Worm (Caenorhabditis elegans) whole organism, late embryonic: ENCODE data around the gene ddx-15.

Source experiments
- F13H6.1 ChIP-seq: sonication (generic microtip); optimal IDR thresholded peaks from 2 replicates; lab custom pipeline; 2016; ENCODE audit warnings: missing genetic modification characterization, missing compliant biosample characterization
- ama-1 ChIP-seq: fragments of 150-350 bp; optimal IDR thresholded peaks from 2 replicates; lab custom pipeline; 2014
- ceh-14 ChIP-seq: sonication (generic microtip); optimal IDR thresholded peaks from 2 replicates; lab custom pipeline; 2016; ENCODE audit warnings: missing genotype, missing genetic modification characterization, missing compliant biosample characterization
- ceh-18 ChIP-seq: sonication (generic microtip); optimal IDR thresholded peaks from 2 replicates; lab custom pipeline; 2016; ENCODE audit warnings: missing genetic modification characterization, missing compliant biosample characterization
- ceh-2 ChIP-seq: sonication (generic microtip); optimal IDR thresholded peaks from 2 replicates; lab custom pipeline; 2016; ENCODE audit warnings: missing genotype, missing genetic modification characterization, missing compliant biosample characterization
- ceh-22 ChIP-seq: sonication (generic microtip); optimal IDR thresholded peaks from 2 replicates; lab custom pipeline; 2017; ENCODE audit warnings: missing biosample characterization, missing genetic modification characterization
- ceh-24 ChIP-seq: sonication (generic microtip); optimal IDR thresholded peaks from 2 replicates; lab custom pipeline; 2016; ENCODE audit warnings: mild to moderate bottlenecking, missing genetic modification characterization, missing compliant biosample characterization
- ceh-31 ChIP-seq: sonication (generic microtip); optimal IDR thresholded peaks from 2 replicates; lab custom pipeline; 2016; ENCODE audit warnings: missing genetic modification characterization, missing compliant biosample characterization
- ceh-34 ChIP-seq: sonication (generic microtip); optimal IDR thresholded peaks from 2 replicates; lab custom pipeline; 2016; ENCODE audit warnings: mild to moderate bottlenecking, missing genetic modification characterization, missing compliant biosample characterization
- che-1 ChIP-seq: sonication (generic microtip); optimal IDR thresholded peaks from 2 replicates; lab custom pipeline; 2016; ENCODE audit warnings: mild to moderate bottlenecking, missing genetic modification characterization, missing compliant biosample characterization
- dve-1 ChIP-seq: sonication (generic microtip); optimal IDR thresholded peaks from 2 replicates; lab custom pipeline; 2017; ENCODE audit warnings: antibody characterized with exemption, mild to moderate bottlenecking, missing genetic modification characterization, missing compliant biosample characterization
- ets-4 ChIP-seq: sonication (generic microtip); optimal IDR thresholded peaks from 2 replicates; lab custom pipeline; 2016; ENCODE audit warnings: missing genetic modification characterization, missing compliant biosample characterization
- eyg-1 ChIP-seq: sonication (generic microtip); optimal IDR thresholded peaks from 2 replicates; lab custom pipeline; 2016; ENCODE audit warnings: missing genotype, missing genetic modification characterization, missing compliant biosample characterization
- hlh-15 ChIP-seq: sonication (generic microtip); optimal IDR thresholded peaks from 2 replicates; lab custom pipeline; 2016; ENCODE audit warnings: missing genetic modification characterization, missing compliant biosample characterization
- hlh-30 ChIP-seq: sonication (generic microtip); optimal IDR thresholded peaks from 2 replicates; lab custom pipeline; 2017; ENCODE audit warnings: antibody characterized with exemption, missing genetic modification characterization, missing compliant biosample characterization; ENCODE audit not compliant: insufficient read depth
- hlh-8 ChIP-seq: sonication (generic microtip); optimal IDR thresholded peaks from 2 replicates; lab custom pipeline; 2016; ENCODE audit warnings: missing genotype, missing genetic modification characterization, missing compliant biosample characterization
- lin-11 ChIP-seq: fragments of 200-800 bp; sonication (Bioruptor generic); optimal IDR thresholded peaks from 2 replicates; lab custom pipeline; 2018; ENCODE audit warnings: mild to moderate bottlenecking, missing genetic modification characterization, missing compliant biosample characterization
- nfya-1 ChIP-seq: sonication (generic microtip); optimal IDR thresholded peaks from 2 replicates; lab custom pipeline; 2017; ENCODE audit warnings: missing genetic modification characterization, mild to moderate bottlenecking, missing compliant biosample characterization, antibody characterized with exemption, moderate library complexity
- odd-2 ChIP-seq: sonication (generic microtip); optimal IDR thresholded peaks from 2 replicates; lab custom pipeline; 2017; ENCODE audit warnings: antibody characterized with exemption, mild to moderate bottlenecking, missing genetic modification characterization, missing compliant biosample characterization
- pag-3 ChIP-seq: sonication (generic microtip); optimal IDR thresholded peaks from 2 replicates; lab custom pipeline; 2016; ENCODE audit warnings: missing compliant biosample characterization, missing genetic modification characterization, borderline replicate concordance
- pat-9 ChIP-seq: fragments of 200-800 bp; sonication (Bioruptor generic); optimal IDR thresholded peaks from 2 replicates; lab custom pipeline; 2018; ENCODE audit warnings: mild to moderate bottlenecking, missing genetic modification characterization, moderate library complexity, missing compliant biosample characterization
- pax-1 ChIP-seq: fragments of 150-350 bp; optimal IDR thresholded peaks from 2 replicates; lab custom pipeline; 2014; ENCODE audit warnings: missing biosample characterization, missing genetic modification characterization
- pqm-1 ChIP-seq: sonication (generic microtip); optimal IDR thresholded peaks from 2 replicates; lab custom pipeline; 2016; ENCODE audit warnings: missing genetic modification characterization, missing compliant biosample characterization
- ref-2 ChIP-seq: sonication (generic microtip); optimal IDR thresholded peaks from 2 replicates; lab custom pipeline; 2016; ENCODE audit warnings: missing genetic modification characterization, missing compliant biosample characterization
- rnt-1 ChIP-seq: sonication (generic microtip); optimal IDR thresholded peaks from 2 replicates; lab custom pipeline; 2016; ENCODE audit warnings: missing genetic modification characterization, missing compliant biosample characterization
- sox-2 ChIP-seq: fragments of 200-800 bp; sonication (Bioruptor generic); IDR thresholded peaks from 2 replicates; pipeline ENCODE4 v1.3.6; 2022; ENCODE audit warnings: missing genetic modification reagents, missing genetic modification characterization, missing compliant biosample characterization
- tbx-2 ChIP-seq: sonication (generic microtip); optimal IDR thresholded peaks from 2 replicates; lab custom pipeline; 2016; ENCODE audit warnings: missing genetic modification characterization, missing compliant biosample characterization
- unc-55 ChIP-seq: sonication (generic microtip); optimal IDR thresholded peaks from 2 replicates; lab custom pipeline; 2017; ENCODE audit warnings: missing biosample characterization, missing genetic modification reagents, missing genetic modification characterization
- unc-86 ChIP-seq: sonication (generic microtip); optimal IDR thresholded peaks from 2 replicates; lab custom pipeline; 2016; ENCODE audit warnings: missing genetic modification characterization, missing compliant biosample characterization
- zip-5 ChIP-seq: sonication (generic microtip); optimal IDR thresholded peaks from 2 replicates; lab custom pipeline; 2016; ENCODE audit warnings: missing genetic modification characterization, missing compliant biosample characterization

ddx-15 gene

DNA sequence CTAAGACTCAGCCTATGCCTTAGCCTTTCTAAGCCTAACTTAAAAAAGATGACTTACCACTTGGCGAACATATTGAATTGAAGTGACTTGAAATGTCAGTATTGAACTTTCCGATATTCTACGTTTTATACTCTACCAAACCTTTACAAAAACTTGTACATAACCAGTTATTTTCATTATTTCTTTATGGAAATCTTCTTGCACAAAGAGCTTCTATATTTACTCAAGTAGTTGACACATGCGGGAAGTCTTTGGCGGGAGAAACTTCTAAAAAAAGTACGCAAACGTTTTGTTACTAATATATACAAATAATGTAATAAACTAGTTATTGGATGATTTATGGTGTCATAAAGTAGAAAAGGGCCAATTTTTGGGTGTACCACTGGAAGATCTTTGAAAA is 22.8 kb downstream of the ddx-15 start, which contains the start of gene nspb-12:
TSS of gene nspb-12 (minus strand) at position 101 of the 400 bp plus-strand sequence.
- TF ChIP-seq odd-2, result no peak
- no peak for TF ChIP-seq ets-4 (tag; lab: Kevin White, UChicago)
- TF ChIP-seq hlh-8 (tag; lab: Kevin White, UChicago), result no peak
- TF ChIP-seq pqm-1 (tag; lab: Kevin White, UChicago), result no peak
- TF ChIP-seq unc-86 (tag; lab: Kevin White, UChicago), result no peak
- no peak for TF ChIP-seq sox-2
- no peak for TF ChIP-seq ceh-24
- TF ChIP-seq nfya-1 (tag; lab: Kevin White, UChicago), result no peak

ce11 chrIII:5568265-5568664 is 23.3 kb downstream of the ddx-15 start:
- no peak for TF ChIP-seq ceh-31
- TF ChIP-seq ets-4 (tag; lab: Kevin White, UChicago), result no peak
- TF ChIP-seq ama-1, result no peak
- no peak for TF ChIP-seq rnt-1 (tag; lab: Kevin White, UChicago)
- TF ChIP-seq, all 69 proteins: peak for 0

- no peak for TF ChIP-seq hlh-30 (tag; lab: Kevin White, UChicago)
Observed at ce11 chrIII:5566496-5566895, 25.0 kb downstream of the ddx-15 start.

ce11 chrIII:5565699-5566098 is 25.8 kb downstream of the ddx-15 start:
- TF ChIP-seq hlh-15 (tag; lab: Kevin White, UChicago) (no peak), unc-55 (GFP tag; lab: Kevin White, UChicago) (peak; percentile 8), hlh-30 (tag; lab: Kevin White, UChicago) (no peak), che-1 (tag; lab: Kevin White, UChicago) (no peak), ceh-34 (tag; lab: Kevin White, UChicago) (no peak), ceh-31 (no peak)

DNA sequence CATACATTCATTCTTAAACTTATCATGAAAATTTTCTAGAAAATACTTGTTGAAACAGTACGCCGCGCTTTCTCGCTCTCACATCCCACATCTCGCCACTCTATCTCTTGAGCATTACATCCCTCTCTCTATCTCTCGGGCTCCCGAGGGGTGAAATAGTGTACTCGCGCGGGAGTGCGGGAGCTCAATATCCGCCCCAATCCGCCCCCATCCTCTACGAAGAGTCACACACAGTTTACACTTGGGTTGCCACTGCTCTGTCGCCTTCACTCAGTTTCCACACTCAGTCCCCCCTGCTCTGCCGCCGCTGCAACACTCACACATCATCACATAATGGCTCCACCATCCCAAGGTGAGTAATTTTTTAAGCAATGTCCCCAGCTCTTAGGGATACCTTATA is 26.7 kb downstream of the ddx-15 start, which contains the start of gene mlc-3:
TSS of gene mlc-3 (plus strand) at position 227 of the 400 bp plus-strand sequence.
- peak; percentile 34 for TF ChIP-seq ceh-14
- peak; percentile 73 for TF ChIP-seq ceh-18 (tag; lab: Kevin White, UChicago)
- peak; percentile 14 for TF ChIP-seq eyg-1
- peak; percentile 45 for TF ChIP-seq ceh-31
- TF ChIP-seq ceh-24, result no peak
- peak; percentile 58 for TF ChIP-seq ceh-34 (tag; lab: Kevin White, UChicago)
- no peak for TF ChIP-seq pax-1 (tag; lab: Kevin White, UChicago)
- no peak for TF ChIP-seq pag-3
- peak; percentile 47 for TF ChIP-seq pat-9 (tag; lab: Kevin White, UChicago)
- peak; percentile 68 for TF ChIP-seq ets-4 (tag; lab: Kevin White, UChicago)
- peak; percentile 32 for TF ChIP-seq tbx-2 (tag; lab: Kevin White, UChicago)
- peak; percentile 32 for TF ChIP-seq ref-2 (tag; lab: Kevin White, UChicago)
- TF ChIP-seq nfya-1 (tag; lab: Kevin White, UChicago), result peak; percentile 13
- TF ChIP-seq, all 69 proteins: peak for 10

DNA sequence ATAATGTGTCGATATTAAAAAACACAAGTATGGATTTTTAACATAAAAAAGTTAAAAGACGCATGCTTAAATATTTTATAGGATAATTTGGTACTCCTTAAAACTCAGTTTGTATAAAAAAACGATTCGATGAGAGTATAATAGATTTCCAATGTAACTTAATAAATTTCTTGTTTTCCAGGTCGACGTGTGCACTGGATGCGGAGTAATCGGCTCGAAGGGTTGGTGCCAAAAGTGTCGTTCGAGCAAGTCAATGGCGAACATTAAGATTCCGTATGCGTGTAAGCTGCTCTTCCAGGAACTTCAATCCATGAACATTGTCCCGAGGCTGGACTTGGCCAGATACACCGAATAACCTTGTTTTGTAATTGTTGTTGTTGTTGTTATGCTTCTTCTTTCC is 27.2 kb downstream of the ddx-15 start:
- TF ChIP-seq dve-1 (no peak), F13H6.1 (no peak), unc-55 (GFP tag; lab: Kevin White, UChicago) (no peak), lin-11 (no peak), hlh-8 (tag; lab: Kevin White, UChicago) (no peak), ceh-2 (tag; lab: Kevin White, UChicago) (no peak), unc-86 (tag; lab: Kevin White, UChicago) (no peak), ceh-22 (no peak)

DNA sequence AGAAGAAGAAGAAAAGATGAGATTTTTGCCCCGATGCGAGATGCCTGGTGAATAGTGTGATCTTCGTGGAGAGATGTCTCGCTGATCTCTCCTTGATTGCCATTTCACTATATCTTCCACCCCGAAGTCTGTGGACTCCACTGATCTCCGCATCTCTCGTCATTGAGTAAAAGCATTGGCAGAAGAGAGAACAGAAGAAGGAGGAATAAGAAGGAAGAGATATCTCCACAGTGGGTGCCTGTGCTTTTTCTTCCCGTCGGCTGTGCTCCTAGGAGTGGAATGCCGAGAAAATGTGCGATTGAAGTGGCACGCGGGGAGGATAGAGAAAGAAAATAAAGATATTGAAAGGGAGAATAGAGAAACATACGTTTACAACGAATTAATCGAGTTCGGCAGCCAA is 27.8 kb downstream of the ddx-15 start:
- TF ChIP-seq ceh-18 (tag; lab: Kevin White, UChicago), result peak; percentile 86
- peak; percentile 62 for TF ChIP-seq nfya-1 (tag; lab: Kevin White, UChicago)
- TF ChIP-seq pat-9 (tag; lab: Kevin White, UChicago), result peak; percentile 25
- TF ChIP-seq tbx-2 (tag; lab: Kevin White, UChicago), result peak; percentile 56
- peak; percentile 42 for TF ChIP-seq unc-55 (GFP tag; lab: Kevin White, UChicago)
- TF ChIP-seq ceh-34 (tag; lab: Kevin White, UChicago), result peak; percentile 60
- peak; percentile 65 for TF ChIP-seq rnt-1 (tag; lab: Kevin White, UChicago)
- TF ChIP-seq hlh-8 (tag; lab: Kevin White, UChicago), result peak; percentile 54
- TF ChIP-seq ref-2 (tag; lab: Kevin White, UChicago), result peak; percentile 39
- TF ChIP-seq zip-5, result no peak
- no peak for TF ChIP-seq hlh-15 (tag; lab: Kevin White, UChicago)
